Fruit fly (Drosophila melanogaster): ENCODE results near the gene CG5131.

The CG5131 gene

DNA sequence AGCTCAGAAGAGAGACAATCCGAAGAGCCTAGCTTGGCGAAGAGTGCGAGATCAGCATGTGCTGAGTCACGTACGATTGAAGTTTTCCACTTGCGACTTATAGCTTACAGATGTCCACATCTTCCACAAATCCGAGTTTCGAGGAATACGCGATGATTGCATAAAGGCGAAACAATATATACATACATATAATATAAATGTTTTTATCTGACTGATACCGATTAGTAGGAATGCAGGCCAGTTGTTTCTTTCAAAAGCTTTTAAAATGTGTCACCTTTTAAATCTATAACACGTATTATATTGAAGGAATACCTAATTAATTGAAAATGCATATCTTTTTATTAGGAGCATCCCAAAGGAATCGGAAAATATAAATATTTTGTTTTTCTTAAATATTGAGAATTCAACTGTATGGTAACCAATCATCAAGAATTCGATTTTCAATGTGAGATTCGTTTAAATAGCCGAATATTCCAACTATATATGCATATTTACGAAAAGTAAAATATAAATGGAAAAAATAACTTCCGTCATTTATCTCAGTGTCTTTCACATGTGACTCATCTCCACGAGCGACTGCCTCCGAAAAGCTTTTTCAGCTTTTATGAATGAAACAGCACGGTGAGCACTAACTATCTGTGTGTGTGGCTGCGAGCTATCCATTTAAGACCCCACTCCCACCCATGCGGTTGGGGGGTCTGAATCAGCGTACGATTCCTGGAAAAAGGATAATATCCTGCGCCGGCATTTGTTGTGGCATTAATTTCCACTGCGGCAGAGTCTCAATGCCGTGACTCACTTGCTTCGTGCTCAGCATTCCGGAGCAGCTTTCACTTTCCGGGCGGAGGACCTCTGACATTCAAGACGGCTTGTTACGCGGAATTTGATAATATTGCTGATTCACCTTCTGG, 33.5 kb upstream of the CG5131 start (continued):
- TF ChIP-seq Optix (GFP tag; IDR thresholded peaks at IDR 0.05) (no peak), CG13424 (tag; optimal IDR thresholded peaks at IDR 0.05) (peak; percentile 70), ttk (GFP tag; IDR thresholded peaks at IDR 0.05) (no peak), CG3065 (GFP tag; optimal IDR thresholded peaks at IDR 0.05) (no peak), Meics (GFP tag; optimal IDR thresholded peaks at IDR 0.05) (peak; percentile 79), cad (GFP tag; optimal IDR thresholded peaks at IDR 0.05) (no peak), CG34376 (GFP tag; optimal IDR thresholded peaks at IDR 0.05) (peak; percentile 20), Ada2b (GFP tag; IDR thresholded peaks at IDR 0.05) (peak; percentile 49), Camta (GFP tag; optimal IDR thresholded peaks at IDR 0.05) (no peak), Nf-YC (tag; optimal IDR thresholded peaks at IDR 0.05) (peak; percentile 43), CG10979 (tag; optimal IDR thresholded peaks at IDR 0.05) (no peak), CG8388 (GFP tag; optimal IDR thresholded peaks at IDR 0.05) (peak; percentile 64), CG6272 (GFP tag; IDR thresholded peaks at IDR 0.05) (no peak), Rx (GFP tag; IDR thresholded peaks at IDR 0.05) (no peak), CG7556 (GFP tag; optimal IDR thresholded peaks at IDR 0.05) (peak; percentile 77), CG6854 (GFP tag; optimal IDR thresholded peaks at IDR 0.05) (peak; percentile 63), mam (GFP tag; optimal IDR thresholded peaks at IDR 0.05) (peak; percentile 33), grau (tag; optimal IDR thresholded peaks at IDR 0.05) (peak; percentile 66), crp (GFP tag; optimal IDR thresholded peaks at IDR 0.05) (peak in 1 of 2 experiments; percentile 13), croc (GFP tag; conservative IDR thresholded peaks at IDR 0.05) (no peak), bsh (GFP tag; optimal IDR thresholded peaks at IDR 0.05) (peak in 1 of 2 experiments; percentile 48), lilli (GFP tag; optimal IDR thresholded peaks at IDR 0.05) (peak; percentile 65), NFAT (GFP tag; IDR thresholded peaks at IDR 0.05) (no peak; the same call in 1 of the 2 replicates), Side (GFP tag; optimal IDR thresholded peaks at IDR 0.05) (peak; percentile 24), CTCF (GFP tag; optimal IDR thresholded peaks at IDR 0.05) (no peak), CG12942 (GFP tag; optimal IDR thresholded peaks at IDR 0.05) (peak; percentile 7), Med (GFP tag) (peak; percentile 88), tap (tag; optimal IDR thresholded peaks at IDR 0.05) (peak; percentile 60), CG5953 (GFP tag; IDR thresholded peaks at IDR 0.05) (0 out of 2 replicates have a peak, but pooled peaks have one; percentile 46), Lpt (GFP tag; optimal IDR thresholded peaks at IDR 0.05) (no peak), gem (tag; optimal IDR thresholded peaks at IDR 0.05) (peak; percentile 83), CG11504 (tag; optimal IDR thresholded peaks at IDR 0.05) (peak; percentile 80), HmgD (GFP tag; optimal IDR thresholded peaks at IDR 0.05) (no peak), kah (GFP tag; optimal IDR thresholded peaks at IDR 0.05) (no peak), hb (GFP tag; IDR thresholded peaks at IDR 0.05; ENCODE audit: partially characterized antibody) (no peak), CG10431 (GFP tag; optimal IDR thresholded peaks at IDR 0.05) (no peak), eyg (GFP tag; optimal IDR thresholded peaks at IDR 0.05) (peak; percentile 32), insv (GFP tag; optimal IDR thresholded peaks at IDR 0.05) (no peak), CG12219 (GFP tag; optimal IDR thresholded peaks at IDR 0.05) (peak; percentile 20), CG2116 (GFP tag; optimal IDR thresholded peaks at IDR 0.05) (no peak), Jarid2 (GFP tag; optimal IDR thresholded peaks at IDR 0.05) (no peak), CG7987 (GFP tag; optimal IDR thresholded peaks at IDR 0.05) (no peak), CG30431 (GFP tag; optimal IDR thresholded peaks at IDR 0.05) (no peak), Atf-2 (GFP tag; optimal IDR thresholded peaks at IDR 0.05) (no peak), crc (GFP tag; optimal IDR thresholded peaks at IDR 0.05) (no peak), ranshi (GFP tag; IDR thresholded peaks at IDR 0.05) (no peak), en (GFP tag; optimal IDR thresholded peaks at IDR 0.05) (peak; percentile 15), pum (GFP tag; optimal IDR thresholded peaks at IDR 0.05) (peak; percentile 5), D19A (tag; optimal IDR thresholded peaks at IDR 0.05) (peak; percentile 57), Ptx1 (GFP tag; IDR thresholded peaks at IDR 0.05) (peak; percentile 65; the same call in 1 of the 2 replicates)
